Worm (Caenorhabditis elegans) whole organism, L1 larva: ENCODE measurements around the gene C01B10.6.

Source experiments
- C04F5.9 ChIP-seq: sonication (generic microtip); optimal IDR thresholded peaks from 2 replicates; lab custom pipeline; 2016; ENCODE audit warnings: missing genetic modification characterization, missing compliant biosample characterization
- C16A3.4 ChIP-seq: fragments of 150-350 bp; optimal IDR thresholded peaks from 2 replicates; lab custom pipeline; 2014; ENCODE audit warnings: missing biosample characterization, missing genetic modification characterization
- F16B12.6 ChIP-seq: fragments of 150-350 bp; optimal IDR thresholded peaks from 2 replicates; lab custom pipeline; 2014; ENCODE audit warnings: missing biosample characterization, missing genetic modification characterization
- aly-2 ChIP-seq: fragments of 150-350 bp; optimal IDR thresholded peaks from 2 replicates; lab custom pipeline; 2014; ENCODE audit warnings: missing biosample characterization, missing genetic modification characterization
- blmp-1 ChIP-seq: fragments of 150-350 bp; optimal IDR thresholded peaks from 2 replicates; lab custom pipeline; 2014; ENCODE audit warnings: missing biosample characterization, missing genetic modification characterization
- ceh-63 ChIP-seq: fragments of 200-800 bp; sonication (Bioruptor generic); optimal IDR thresholded peaks from 2 replicates; lab custom pipeline; 2018; ENCODE audit warnings: mild to moderate bottlenecking, missing genetic modification characterization, missing compliant biosample characterization
- ceh-8 ChIP-seq: fragments of 200-800 bp; sonication (Bioruptor generic); optimal IDR thresholded peaks from 2 replicates; lab custom pipeline; 2018; ENCODE audit warnings: mild to moderate bottlenecking, missing genetic modification characterization, moderate library complexity, missing compliant biosample characterization
- ceh-82 ChIP-seq, 3 experiments: fragments of 150-350 bp in 1 of 3; sonication (generic microtip) in 2 of 3; optimal IDR thresholded peaks; 2 replicates each; lab custom pipeline; 2014 to 2017; ENCODE audit warnings: missing biosample characterization in 3 of 3, missing genetic modification characterization in 3 of 3
- dpl-1 ChIP-seq, 3 experiments: fragments of 150-350 bp in 2 of 3; sonication (generic microtip) in 1 of 3; optimal IDR thresholded peaks; 2 replicates each; lab custom pipeline; 2014 to 2017; ENCODE audit warnings: missing biosample characterization in 3 of 3, missing genetic modification characterization in 3 of 3, missing genetic modification reagents in 3 of 3
- efl-1 ChIP-seq, 4 experiments: fragments of 150-350 bp; optimal IDR thresholded peaks in 3 of 4; peaks in 1 of 4; 1 replicate in 1 of 4; 2 replicates in 3 of 4; lab custom pipeline; 2014; ENCODE audit warnings: missing biosample characterization in 2 of 4, missing genetic modification characterization in 2 of 4, missing genetic modification reagents in 2 of 4
- efl-3 ChIP-seq: fragments of 200-800 bp; sonication (Bioruptor generic); optimal IDR thresholded peaks from 2 replicates; lab custom pipeline; 2018; ENCODE audit warnings: mild to moderate bottlenecking, missing genetic modification characterization, missing compliant biosample characterization
- elt-3 ChIP-seq, 6 experiments: fragments of 150-350 bp in 1 of 6; sonication (generic microtip); optimal IDR thresholded peaks; 2 replicates each; lab custom pipeline; 2017 to 2018; ENCODE audit warnings: missing biosample characterization in 6 of 6, missing genetic modification characterization in 6 of 6, inconsistent platforms in 1 of 6
- ets-5 ChIP-seq: fragments of 200-800 bp; sonication (Bioruptor generic); IDR thresholded peaks from 2 replicates; pipeline ENCODE4 v1.3.6; 2022; ENCODE audit warnings: missing genetic modification characterization, missing compliant biosample characterization
- fkh-4 ChIP-seq: sonication (generic microtip); optimal IDR thresholded peaks from 2 replicates; lab custom pipeline; 2016; ENCODE audit warnings: missing compliant biosample characterization, missing genetic modification characterization, borderline replicate concordance
- fkh-8 ChIP-seq: sonication (generic microtip); optimal IDR thresholded peaks from 2 replicates; lab custom pipeline; 2016; ENCODE audit warnings: mild to moderate bottlenecking, missing genetic modification characterization, missing compliant biosample characterization
- fos-1 ChIP-seq: fragments of 150-350 bp; optimal IDR thresholded peaks from 2 replicates; lab custom pipeline; 2014; ENCODE audit warnings: missing biosample characterization, missing genetic modification characterization
- grh-1 ChIP-seq: fragments of 200-800 bp; sonication (Bioruptor generic); IDR thresholded peaks from 2 replicates; pipeline ENCODE4 v1.3.6; 2022; ENCODE audit warnings: missing genetic modification reagents, missing genetic modification characterization, missing compliant biosample characterization
- hlh-17 ChIP-seq: fragments of 200-800 bp; sonication (Bioruptor generic); optimal IDR thresholded peaks from 2 replicates; lab custom pipeline; 2018; ENCODE audit warnings: missing genetic modification characterization, mild to moderate bottlenecking, missing compliant biosample characterization, moderate library complexity, borderline replicate concordance
- hlh-4 ChIP-seq: sonication (generic microtip); optimal IDR thresholded peaks from 2 replicates; lab custom pipeline; 2016; ENCODE audit warnings: mild to moderate bottlenecking, missing genetic modification characterization, missing compliant biosample characterization
- hpl-2 ChIP-seq: fragments of 150-350 bp; optimal IDR thresholded peaks from 2 replicates; lab custom pipeline; 2014; ENCODE audit warnings: missing biosample characterization, missing genetic modification reagents, missing genetic modification characterization
- irx-1 ChIP-seq: sonication (generic microtip); optimal IDR thresholded peaks from 2 replicates; lab custom pipeline; 2016; ENCODE audit warnings: missing genetic modification characterization, missing compliant biosample characterization
- isw-1 ChIP-seq: fragments of 200-800 bp; sonication (Bioruptor generic); IDR thresholded peaks from 2 replicates; pipeline ENCODE4 v1.3.6; 2022; ENCODE audit warnings: missing genetic modification characterization, missing compliant biosample characterization
- jun-1 ChIP-seq: fragments of 150-350 bp; optimal IDR thresholded peaks from 2 replicates; lab custom pipeline; 2014; ENCODE audit warnings: missing biosample characterization, missing genetic modification reagents, missing genetic modification characterization
- lin-13 ChIP-seq: fragments of 150-350 bp; optimal IDR thresholded peaks from 2 replicates; lab custom pipeline; 2014; ENCODE audit warnings: missing biosample characterization, missing genetic modification reagents, missing genetic modification characterization
- lin-15B ChIP-seq: fragments of 150-350 bp; sonication (generic microtip); optimal IDR thresholded peaks from 3 replicates; lab custom pipeline; 2014; ENCODE audit warnings: missing biosample characterization, missing genetic modification characterization
- lir-3 ChIP-seq: sonication (generic microtip); optimal IDR thresholded peaks from 2 replicates; lab custom pipeline; 2016; ENCODE audit warnings: mild to moderate bottlenecking, missing genetic modification characterization, moderate library complexity, missing compliant biosample characterization; ENCODE audit not compliant: poor library complexity
- mab-9 ChIP-seq: fragments of 200-800 bp; sonication (Bioruptor generic); IDR thresholded peaks from 2 replicates; pipeline ENCODE4 v1.3.6; 2022; ENCODE audit warnings: missing genetic modification reagents, missing genetic modification characterization, missing compliant biosample characterization
- mep-1 ChIP-seq: fragments of 150-350 bp; optimal IDR thresholded peaks from 2 replicates; lab custom pipeline; 2014; ENCODE audit warnings: missing biosample characterization, missing genetic modification characterization
- nhr-11 ChIP-seq: fragments of 150-350 bp; optimal IDR thresholded peaks from 2 replicates; lab custom pipeline; 2014; ENCODE audit warnings: missing biosample characterization, missing genetic modification characterization
- nhr-20 ChIP-seq: sonication (generic microtip); optimal IDR thresholded peaks from 2 replicates; lab custom pipeline; 2016; ENCODE audit warnings: mild to moderate bottlenecking, missing genetic modification characterization, missing compliant biosample characterization
- nhr-28 ChIP-seq: fragments of 150-350 bp; optimal IDR thresholded peaks from 2 replicates; lab custom pipeline; 2014; ENCODE audit warnings: missing biosample characterization, missing genetic modification characterization
- nhr-84 ChIP-seq: sonication (generic microtip); optimal IDR thresholded peaks from 2 replicates; lab custom pipeline; 2017; ENCODE audit warnings: missing biosample characterization, missing genetic modification characterization
- nhr-85 ChIP-seq: sonication (generic microtip); peaks from one replicate; lab custom pipeline; 2016; ENCODE audit warnings: missing genetic modification characterization, inconsistent platforms, missing compliant biosample characterization
- pag-3 ChIP-seq: sonication (generic microtip); optimal IDR thresholded peaks from 2 replicates; lab custom pipeline; 2017; ENCODE audit warnings: missing genetic modification characterization, mild to moderate bottlenecking, missing compliant biosample characterization, antibody characterized with exemption, borderline replicate concordance; ENCODE audit not compliant: insufficient read depth
- pax-3 ChIP-seq: fragments of 200-800 bp; sonication (Bioruptor generic); optimal IDR thresholded peaks from 2 replicates; lab custom pipeline; 2018; ENCODE audit warnings: mild to moderate bottlenecking, missing genetic modification characterization, moderate library complexity, missing compliant biosample characterization
- rnt-1 ChIP-seq: sonication (generic microtip); optimal IDR thresholded peaks from 2 replicates; lab custom pipeline; 2016; ENCODE audit warnings: mild to moderate bottlenecking, missing genetic modification characterization, moderate library complexity, missing compliant biosample characterization
- skn-1 ChIP-seq: fragments of 150-350 bp; optimal IDR thresholded peaks from 2 replicates; lab custom pipeline; 2014; ENCODE audit warnings: missing biosample characterization, missing genetic modification characterization
- snpc-4 ChIP-seq: fragments of 150-350 bp; optimal IDR thresholded peaks from 2 replicates; lab custom pipeline; 2014; ENCODE audit warnings: missing biosample characterization, missing genetic modification characterization
- snu-23 ChIP-seq: sonication (generic microtip); optimal IDR thresholded peaks from 2 replicates; lab custom pipeline; 2016; ENCODE audit warnings: missing genetic modification characterization, missing compliant biosample characterization
- sox-4 ChIP-seq: sonication (generic microtip); optimal IDR thresholded peaks from 2 replicates; lab custom pipeline; 2016; ENCODE audit warnings: missing genetic modification characterization, missing compliant biosample characterization
- sup-37 ChIP-seq: fragments of 200-800 bp; sonication (Bioruptor generic); optimal IDR thresholded peaks from 2 replicates; lab custom pipeline; 2018; ENCODE audit warnings: mild to moderate bottlenecking, missing genetic modification characterization, missing compliant biosample characterization
- swsn-7 ChIP-seq: sonication (generic microtip); optimal IDR thresholded peaks from 2 replicates; lab custom pipeline; 2016; ENCODE audit warnings: missing genetic modification characterization, missing compliant biosample characterization
- tbx-2 ChIP-seq: sonication (generic microtip); optimal IDR thresholded peaks from 2 replicates; lab custom pipeline; 2016; ENCODE audit warnings: missing genetic modification characterization, missing compliant biosample characterization
- tlp-1 ChIP-seq: fragments of 150-350 bp; optimal IDR thresholded peaks from 2 replicates; lab custom pipeline; 2014; ENCODE audit warnings: missing biosample characterization, missing genetic modification characterization
- unc-98 ChIP-seq: fragments of 200-800 bp; sonication (Bioruptor generic); IDR thresholded peaks from 2 replicates; pipeline ENCODE4 v1.3.6; 2022; ENCODE audit warnings: missing genetic modification characterization, missing compliant biosample characterization
- xbp-1 ChIP-seq: sonication (generic microtip); optimal IDR thresholded peaks from 2 replicates; lab custom pipeline; 2016; ENCODE audit warnings: missing genetic modification characterization, missing compliant biosample characterization
- zag-1 ChIP-seq: fragments of 150-350 bp; optimal IDR thresholded peaks from 2 replicates; lab custom pipeline; 2014; ENCODE audit warnings: missing biosample characterization, missing genetic modification characterization
- zip-4 ChIP-seq: fragments of 200-800 bp; sonication (Bioruptor generic); optimal IDR thresholded peaks from 2 replicates; lab custom pipeline; 2018; ENCODE audit warnings: mild to moderate bottlenecking, missing genetic modification characterization, moderate library complexity, missing compliant biosample characterization
- ztf-11 ChIP-seq, 2 experiments: sonication (generic microtip); optimal IDR thresholded peaks; 2 replicates each; lab custom pipeline; 2016 to 2017; ENCODE audit warnings: missing genetic modification characterization in 2 of 2, missing biosample characterization in 1 of 2, missing compliant biosample characterization in 1 of 2
- ztf-4 ChIP-seq: fragments of 150-350 bp; optimal IDR thresholded peaks from 2 replicates; lab custom pipeline; 2014; ENCODE audit warnings: missing biosample characterization, missing genetic modification characterization

C01B10.6 gene

ce11 chrIV:6622142-6622541, 17.8 kb upstream of the C01B10.6 start (continued):
- TF ChIP-seq nhr-28 (tag; lab: Kevin White, UChicago) (no peak), F16B12.6 (tag; lab: Kevin White, UChicago) (no peak), irx-1 (tag; lab: Kevin White, UChicago) (no peak), ztf-4 (tag; lab: Kevin White, UChicago) (no peak), lin-13 (GFP tag; lab: Kevin White, UChicago) (no peak), jun-1 (tag; lab: Kevin White, UChicago) (no peak), blmp-1 (tag; lab: Kevin White, UChicago) (peak; percentile 46), skn-1 (tag; lab: Kevin White, UChicago) (peak; percentile 77), fkh-8 (tag; lab: Kevin White, UChicago) (no peak), rnt-1 (no peak), nhr-11 (no peak), ets-5 (GFP tag; lab: Robert Waterston, UW) (no peak), C04F5.9 (tag; lab: Kevin White, UChicago) (no peak), pax-3 (tag; lab: Kevin White, UChicago) (no peak), sup-37 (GFP tag; lab: Kevin White, UChicago) (no peak), tlp-1 (no peak), C16A3.4 (tag; lab: Kevin White, UChicago) (no peak), efl-3 (no peak), sox-4 (tag; lab: Kevin White, UChicago) (no peak), xbp-1 (tag; lab: Kevin White, UChicago) (no peak), zip-4 (peak; percentile 85), elt-3 (tag; optimal IDR thresholded peaks at IDR 0.05; lab: Kevin White, UChicago) (peak in 2 of 6 experiments; percentile 43 to 68), zag-1 (tag; lab: Kevin White, UChicago) (no peak), ceh-63 (GFP tag; lab: Kevin White, UChicago) (no peak), hlh-4 (tag; lab: Kevin White, UChicago) (no peak), tbx-2 (peak; percentile 15), mab-9 (GFP tag; lab: Robert Waterston, UW) (no peak), isw-1 (GFP tag; lab: Robert Waterston, UW) (no peak), dpl-1 (GFP tag; optimal IDR thresholded peaks at IDR 0.05; lab: Kevin White, UChicago) (peak; percentile 15 to 30 (median 23)), hpl-2 (GFP tag; lab: Kevin White, UChicago) (no peak), hlh-17 (GFP tag; lab: Kevin White, UChicago) (no peak), swsn-7 (no peak), nhr-84 (tag; lab: Kevin White, UChicago) (no peak), unc-98 (GFP tag; lab: Robert Waterston, UW) (no peak), lir-3 (tag; lab: Kevin White, UChicago) (no peak), fkh-4 (tag; lab: Kevin White, UChicago) (no peak), pag-3 (tag; lab: Kevin White, UChicago) (no peak), snu-23 (GFP tag; lab: Kevin White, UChicago) (peak; percentile 43), lin-15B (tag; lab: Kevin White, UChicago) (no peak), ceh-8 (GFP tag; lab: Kevin White, UChicago) (no peak), mep-1 (tag; lab: Kevin White, UChicago) (peak; percentile 42), efl-1 (optimal IDR thresholded peaks at IDR 0.05; lab: Kevin White, UChicago) (peak; percentile 13 to 17), efl-1 (GFP tag; optimal IDR thresholded peaks at IDR 0.05 in 1 of 2; lab: Kevin White, UChicago) (peak; percentile 20 to 91), ceh-82 (tag; optimal IDR thresholded peaks at IDR 0.05; lab: Kevin White, UChicago) (no peak), ztf-11 (tag; optimal IDR thresholded peaks at IDR 0.05; lab: Kevin White, UChicago) (no peak), snpc-4 (tag; lab: Kevin White, UChicago) (no peak), aly-2 (tag; lab: Kevin White, UChicago) (no peak), nhr-20 (tag; lab: Kevin White, UChicago) (peak; percentile 33), fos-1 (tag; lab: Kevin White, UChicago) (no peak), nhr-85 (tag; lab: Kevin White, UChicago) (peak; percentile 71), grh-1 (GFP tag; lab: Robert Waterston, UW) (no peak)
